Worm (Caenorhabditis elegans): ENCODE measurements around the gene upb-1.

DNA sequence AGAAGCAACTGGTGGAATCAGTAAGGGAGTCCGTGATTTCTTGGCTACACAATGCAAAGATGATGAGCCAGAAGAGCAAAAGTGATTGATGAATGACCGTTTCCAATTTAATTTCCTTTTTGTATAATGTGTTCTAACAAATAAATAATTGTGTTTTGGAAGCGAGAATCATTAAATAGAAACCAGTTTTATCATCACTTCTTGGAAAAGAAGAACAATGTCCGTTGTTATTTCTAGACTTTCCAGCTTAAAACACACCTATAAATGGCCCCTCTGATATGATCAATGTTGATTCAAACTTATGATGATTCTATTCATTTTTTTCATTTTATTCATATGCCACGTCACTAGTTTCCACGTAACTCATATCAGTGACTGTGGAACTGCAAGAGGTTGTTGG, 16.2 kb upstream of the upb-1 start, which contains the start of gene C29F5.8:
- no peak for TF ChIP-seq snu-23 (GFP tag; optimal IDR thresholded peaks at IDR 0.05)
- TF ChIP-seq skn-1 (tag; optimal IDR thresholded peaks at IDR 0.05) = no peak
- TF ChIP-seq mdl-1 (tag; optimal IDR thresholded peaks at IDR 0.05) = no peak
- no peak for TF ChIP-seq unc-62 (GFP tag; optimal IDR thresholded peaks at IDR 0.05)
- no peak for TF ChIP-seq F16B12.6 (tag; optimal IDR thresholded peaks at IDR 0.05)
- no peak for TF ChIP-seq ztf-11 (tag; optimal IDR thresholded peaks at IDR 0.05)
- TF ChIP-seq ama-1 (optimal IDR thresholded peaks at IDR 0.05) = no peak
- TF ChIP-seq tbx-2 (tag; optimal IDR thresholded peaks at IDR 0.05) = no peak
- no peak for TF ChIP-seq snpc-4 (tag; optimal IDR thresholded peaks at IDR 0.05)
- no peak for TF ChIP-seq nhr-47 (tag; optimal IDR thresholded peaks at IDR 0.05)
- no peak for TF ChIP-seq egl-27 (tag; optimal IDR thresholded peaks at IDR 0.05)
